Fruit fly (Drosophila melanogaster): ENCODE data around the gene CG2991.

Gene CG2991

dm6 chr2L:2888859-2889443 is 32.0 kb downstream of the CG2991 start:
- TF ChIP-seq psq (GFP tag; optimal IDR thresholded peaks at IDR 0.05) (peak; percentile 30), CG8281 (tag; optimal IDR thresholded peaks at IDR 0.05) (peak; percentile 91), bab2 (GFP tag; optimal IDR thresholded peaks at IDR 0.05) (no peak), H2.0 (GFP tag; IDR thresholded peaks at IDR 0.05) (no peak), zen (tag; optimal IDR thresholded peaks at IDR 0.05) (peak; percentile 34), cg (GFP tag; optimal IDR thresholded peaks at IDR 0.05) (peak; percentile 84), insv (GFP tag; optimal IDR thresholded peaks at IDR 0.05) (peak in 1 of 2 experiments; percentile 8), sqz (GFP tag; optimal IDR thresholded peaks at IDR 0.05) (peak; percentile 42), CG15479 (GFP tag; optimal IDR thresholded peaks at IDR 0.05) (peak; percentile 93), CG2129 (GFP tag; IDR thresholded peaks at IDR 0.05; ENCODE audit: partially characterized antibody) (no peak), sima (GFP tag; optimal IDR thresholded peaks at IDR 0.05) (no peak), Awh (GFP tag; IDR thresholded peaks at IDR 0.05) (no peak), CG13123 (GFP tag; optimal IDR thresholded peaks at IDR 0.05) (no peak), nerfin-1 (tag; optimal IDR thresholded peaks at IDR 0.05) (peak; percentile 37), sens (GFP tag) (peak; percentile 28), CG12769 (tag; optimal IDR thresholded peaks at IDR 0.05) (peak; percentile 34), Ada2b (GFP tag; IDR thresholded peaks at IDR 0.05) (no peak), CG1832 (GFP tag; optimal IDR thresholded peaks at IDR 0.05) (peak; percentile 66), jing (GFP tag; optimal IDR thresholded peaks at IDR 0.05) (no peak), Dbx (GFP tag; IDR thresholded peaks at IDR 0.05) (no peak), odd (GFP tag; optimal IDR thresholded peaks at IDR 0.05) (no peak), Doc2 (GFP tag; IDR thresholded peaks at IDR 0.05) (no peak), Ptx1 (GFP tag; IDR thresholded peaks at IDR 0.05) (no peak), Trl (optimal IDR thresholded peaks at IDR 0.05) (peak; percentile 70 to 86), Trl (GFP tag; optimal IDR thresholded peaks at IDR 0.05) (no peak), CG1024 (GFP tag; IDR thresholded peaks at IDR 0.05) (no peak), CG17385 (GFP tag; optimal IDR thresholded peaks at IDR 0.05) (peak; percentile 90), Aef1 (GFP tag; IDR thresholded peaks at IDR 0.05) (peak; percentile 51), CG12219 (GFP tag; optimal IDR thresholded peaks at IDR 0.05) (no peak), nau (GFP tag; optimal IDR thresholded peaks at IDR 0.05) (peak; percentile 24), CG13894 (tag; optimal IDR thresholded peaks at IDR 0.05) (no peak), Bdp1 (GFP tag; optimal IDR thresholded peaks at IDR 0.05) (no peak), CG13424 (tag; optimal IDR thresholded peaks at IDR 0.05) (no peak), sna (GFP tag; IDR thresholded peaks at IDR 0.05; ENCODE audit: partially characterized antibody) (no peak), Ets97D (GFP tag; optimal IDR thresholded peaks at IDR 0.05) (no peak), CG4617 (GFP tag; optimal IDR thresholded peaks at IDR 0.05; ENCODE audit: borderline replicate concordance) (no peak), tgo (GFP tag; IDR thresholded peaks at IDR 0.05) (no peak), CG14965 (GFP tag; optimal IDR thresholded peaks at IDR 0.05; ENCODE audit: borderline replicate concordance) (no peak), fd64A (GFP tag; optimal IDR thresholded peaks at IDR 0.05) (no peak), kni (GFP tag; optimal IDR thresholded peaks at IDR 0.05) (peak; percentile 52), CG18476 (GFP tag; optimal IDR thresholded peaks at IDR 0.05) (no peak), Bteb2 (GFP tag; optimal IDR thresholded peaks at IDR 0.05) (no peak), Lim3 (GFP tag; IDR thresholded peaks at IDR 0.05) (no peak), ftz-f1 (GFP tag; optimal IDR thresholded peaks at IDR 0.05) (no peak), her (GFP tag; optimal IDR thresholded peaks at IDR 0.05) (no peak), CG12071 (GFP tag; optimal IDR thresholded peaks at IDR 0.05) (no peak), D (optimal IDR thresholded peaks at IDR 0.05) (peak; percentile 64), D (GFP tag; optimal IDR thresholded peaks at IDR 0.05) (no peak), twi (tag; optimal IDR thresholded peaks at IDR 0.05) (peak; percentile 75), chif (GFP tag; optimal IDR thresholded peaks at IDR 0.05) (no peak), CG9727 (GFP tag; optimal IDR thresholded peaks at IDR 0.05) (no peak)

All from whole organism, embryonic.